Worm (Caenorhabditis elegans): ENCODE data around the gene ant-1.4.

DNA sequence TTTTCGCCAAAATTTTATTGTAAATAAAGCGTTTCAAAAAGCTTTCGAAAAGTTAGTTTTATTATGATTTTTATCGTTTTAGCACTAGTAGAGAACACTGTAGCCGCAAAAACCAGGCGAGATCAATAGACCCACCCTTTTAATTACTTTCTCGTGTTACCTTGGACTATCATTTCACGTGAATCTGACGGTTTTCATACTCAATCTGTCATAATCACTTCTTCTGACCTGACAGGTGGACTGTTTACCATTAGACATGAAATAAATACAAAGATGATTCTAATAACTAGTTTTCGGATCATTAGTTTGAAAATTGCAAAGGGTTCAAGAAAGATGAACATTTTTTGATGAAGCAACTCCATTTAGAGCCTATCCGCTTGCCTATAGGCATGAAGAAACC lies 3.0 kb upstream of the ant-1.4 start:
- no peak for TF ChIP-seq F13C5.2 (tag; optimal IDR thresholded peaks at IDR 0.05)
- TF ChIP-seq scrt-1 (GFP tag; IDR thresholded peaks at IDR 0.05): no peak
- TF ChIP-seq B0310.2 (tag; optimal IDR thresholded peaks at IDR 0.05): no peak
- TF ChIP-seq flt-1 (GFP tag; IDR thresholded peaks at IDR 0.05): no peak
- TF ChIP-seq ama-1 (optimal IDR thresholded peaks at IDR 0.05): no peak
- TF ChIP-seq hnd-1 (tag; optimal IDR thresholded peaks at IDR 0.05): no peak
- TF ChIP-seq aly-1 (tag; optimal IDR thresholded peaks at IDR 0.05): no peak
- no peak for TF ChIP-seq hmg-4 (GFP tag; optimal IDR thresholded peaks at IDR 0.05)
- no peak for TF ChIP-seq tra-4 (tag; optimal IDR thresholded peaks at IDR 0.05)
- no peak for TF ChIP-seq hmbx-1 (tag; optimal IDR thresholded peaks at IDR 0.05)
- TF ChIP-seq ceh-13 (GFP tag; optimal IDR thresholded peaks at IDR 0.05): no peak
- TF ChIP-seq tbx-37 (GFP tag; conservative IDR thresholded peaks at IDR 0.05): no peak
